Fruit fly (Drosophila melanogaster) Kc167 (cell line): ENCODE results near the gene OS9.

ENCODE experiments used
- Myc ChIP-seq: fragments of >200 bp; optimal IDR thresholded peaks from 2 replicates; lab custom pipeline; 2017; ENCODE audit warnings: missing external identifiers
- Sin3A ChIP-seq: fragments of >200 bp; optimal IDR thresholded peaks from 2 replicates; lab custom pipeline; 2018; ENCODE audit warnings: missing external identifiers
- h ChIP-seq: fragments of >200 bp; optimal IDR thresholded peaks from 3 replicates; lab custom pipeline; 2018; ENCODE audit warnings: missing external identifiers
- psq ChIP-seq: fragments of >200 bp; optimal IDR thresholded peaks from 2 replicates; lab custom pipeline; 2017; ENCODE audit warnings: missing external identifiers
- ttk ChIP-seq: sonication (Bioruptor generic); optimal IDR thresholded peaks from 2 replicates; lab custom pipeline; 2017; ENCODE audit warnings: missing external identifiers

- TF ChIP-seq Myc (lab: Kevin White, UChicago): no peak
- TF ChIP-seq Sin3A (lab: Kevin White, UChicago): no peak
- TF ChIP-seq ttk: no peak
- TF ChIP-seq h (lab: Kevin White, UChicago): no peak
- TF ChIP-seq psq: no peak
Observed at dm6 chr2L:19949600-19949999, 16.7 kb downstream of the OS9 start.
